Worm (Caenorhabditis elegans): ENCODE measurements around the gene Y47D3A.34.

The Y47D3A.34 gene

ce11 chrIII:11234742-11235141 lies at the start of gene Y47D3A.34:
Gene Y47D3A.34, minus strand, starts transcription at chrIII:11234861.
- peak; percentile 52 for TF ChIP-seq ces-1 (GFP tag; optimal IDR thresholded peaks at IDR 0.05)
- TF ChIP-seq sptf-1 (tag; optimal IDR thresholded peaks at IDR 0.05) = no peak
- TF ChIP-seq pha-4 (tag; optimal IDR thresholded peaks at IDR 0.05) = no peak
- no peak for TF ChIP-seq ceh-43 (GFP tag; optimal IDR thresholded peaks at IDR 0.05)
- TF ChIP-seq elt-1 (tag; optimal IDR thresholded peaks at IDR 0.05; ENCODE audit: borderline replicate concordance, insufficient read depth) = no peak
- TF ChIP-seq zip-8 (tag; optimal IDR thresholded peaks at IDR 0.05) = no peak
- no peak for TF ChIP-seq ceh-83 (GFP tag; optimal IDR thresholded peaks at IDR 0.05)

- TF ChIP-seq mep-1 (tag; optimal IDR thresholded peaks at IDR 0.05) (no peak), sptf-1 (tag; optimal IDR thresholded peaks at IDR 0.05) (no peak), ztf-11 (tag; optimal IDR thresholded peaks at IDR 0.05) (no peak), elt-1 (tag; optimal IDR thresholded peaks at IDR 0.05; ENCODE audit: borderline replicate concordance, insufficient read depth) (no peak), lin-13 (tag; optimal IDR thresholded peaks at IDR 0.05) (no peak), M03D4.4 (tag; optimal IDR thresholded peaks at IDR 0.05) (no peak), hlh-1 (tag; optimal IDR thresholded peaks at IDR 0.05) (no peak), nhr-12 (tag; optimal IDR thresholded peaks at IDR 0.05) (no peak), ham-2 (GFP tag; optimal IDR thresholded peaks at IDR 0.05) (no peak), cnd-1 (tag; optimal IDR thresholded peaks at IDR 0.05) (no peak), bed-3 (GFP tag; optimal IDR thresholded peaks at IDR 0.05) (no peak), tbx-8 (GFP tag; optimal IDR thresholded peaks at IDR 0.05) (no peak)
Observed at ce11 chrIII:11283648-11284047, 49.0 kb upstream of the Y47D3A.34 start.

ce11 chrIII:11279954-11280353 lies 45.3 kb upstream of the Y47D3A.34 start:
- TF ChIP-seq mls-2 (tag; optimal IDR thresholded peaks at IDR 0.05) (no peak), ces-1 (GFP tag; optimal IDR thresholded peaks at IDR 0.05) (peak; percentile 36)

DNA sequence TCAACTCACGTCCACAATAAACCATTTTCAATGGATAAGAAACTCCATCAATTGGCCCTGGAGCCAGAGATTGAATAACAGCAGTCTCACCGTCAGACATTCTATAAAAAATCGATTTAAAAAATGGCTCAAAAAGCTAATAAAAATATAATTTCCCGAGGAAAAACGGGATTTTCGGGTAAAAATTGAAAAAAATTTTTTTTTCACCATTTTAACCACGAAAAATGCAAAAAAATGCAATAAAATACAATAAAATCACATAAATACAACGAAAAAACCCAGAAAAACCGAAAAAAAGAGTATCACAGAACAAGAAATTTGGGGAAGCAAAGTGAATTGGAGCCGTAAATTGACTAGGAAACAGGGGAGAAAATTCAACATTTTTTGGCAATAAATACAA lies 44.2 kb upstream of the Y47D3A.34 start, which contains the start of gene Y47D3A.21:
TSS of gene Y47D3A.21 (minus strand) at position 101 of the 400 bp plus-strand sequence.
- TF ChIP-seq ces-1 (GFP tag; optimal IDR thresholded peaks at IDR 0.05) (no peak), flh-1 (GFP tag; optimal IDR thresholded peaks at IDR 0.05) (no peak), lin-13 (tag; optimal IDR thresholded peaks at IDR 0.05) (no peak), ceh-43 (GFP tag; optimal IDR thresholded peaks at IDR 0.05) (no peak), mab-5 (tag; optimal IDR thresholded peaks at IDR 0.05) (no peak), blmp-1 (tag; optimal IDR thresholded peaks at IDR 0.05) (no peak), tbx-8 (GFP tag; optimal IDR thresholded peaks at IDR 0.05) (no peak), ceh-39 (tag; optimal IDR thresholded peaks at IDR 0.05) (no peak), hlh-1 (tag; optimal IDR thresholded peaks at IDR 0.05) (no peak), sem-2 (GFP tag; optimal IDR thresholded peaks at IDR 0.05) (no peak)

DNA sequence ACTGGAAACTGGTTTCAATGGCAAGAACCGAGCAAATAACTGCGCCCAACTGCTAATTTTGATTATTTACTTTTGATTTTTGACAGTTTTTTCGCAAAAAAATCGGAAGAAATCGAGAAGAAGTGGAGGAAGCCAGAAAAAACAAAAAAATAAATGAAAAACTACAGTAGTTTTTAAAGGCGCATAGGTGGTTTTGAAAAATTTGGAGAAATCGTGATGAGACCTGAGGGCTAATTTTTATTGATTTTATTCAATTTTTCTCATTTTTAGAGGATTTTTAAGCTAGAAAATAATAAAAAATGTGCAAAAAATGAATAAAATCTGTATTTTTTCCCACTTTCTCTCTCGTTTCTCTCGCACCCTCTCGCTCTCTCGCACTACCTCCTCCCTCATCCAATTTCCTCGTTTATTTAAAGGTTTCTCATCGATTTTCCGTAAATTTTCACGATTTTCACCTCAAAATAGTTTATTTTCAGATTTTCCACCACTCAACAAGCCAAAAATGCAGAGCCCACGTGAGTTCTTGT lies 40.0 kb upstream of the Y47D3A.34 start, which contains the start of gene Y47D3A.20:
TSS of gene Y47D3A.20 (plus strand) at position 477 of the 527 bp plus-strand sequence.
- TF ChIP-seq lin-32 (GFP tag; optimal IDR thresholded peaks at IDR 0.05) = no peak
- TF ChIP-seq ces-1 (GFP tag; optimal IDR thresholded peaks at IDR 0.05) = peak; percentile 41

- TF ChIP-seq lsy-2 (tag; optimal IDR thresholded peaks at IDR 0.05) (no peak), mls-2 (tag; optimal IDR thresholded peaks at IDR 0.05) (no peak), pha-4 (tag; optimal IDR thresholded peaks at IDR 0.05) (no peak), M03D4.4 (tag; optimal IDR thresholded peaks at IDR 0.05) (no peak), drap-1 (GFP tag; optimal IDR thresholded peaks at IDR 0.05) (no peak), ceh-43 (GFP tag; optimal IDR thresholded peaks at IDR 0.05) (no peak), ceh-83 (GFP tag; optimal IDR thresholded peaks at IDR 0.05) (no peak), nhr-237 (tag; optimal IDR thresholded peaks at IDR 0.05) (no peak), flh-1 (GFP tag; optimal IDR thresholded peaks at IDR 0.05) (no peak), nhr-28 (tag; optimal IDR thresholded peaks at IDR 0.05) (no peak), ceh-39 (tag; optimal IDR thresholded peaks at IDR 0.05) (no peak), elt-3 (tag; optimal IDR thresholded peaks at IDR 0.05) (no peak), ham-2 (GFP tag; optimal IDR thresholded peaks at IDR 0.05) (no peak), snpc-4 (tag; optimal IDR thresholded peaks at IDR 0.05) (no peak)
Observed at ce11 chrIII:11270795-11271194, 36.1 kb upstream of the Y47D3A.34 start, which contains the start of gene obr-1. Gene obr-1, minus strand, starts transcription at chrIII:11270895.
